Worm (Caenorhabditis elegans) whole organism, mixed stage, embryonic: ENCODE data around the gene aptf-4.

Experiments
- M03D4.4 ChIP-seq: sonication (generic microtip); optimal IDR thresholded peaks from 2 replicates; lab custom pipeline; 2017; ENCODE audit warnings: mild to moderate bottlenecking, missing genetic modification characterization, missing compliant biosample characterization
- elt-3 ChIP-seq: fragments of 150-350 bp; optimal IDR thresholded peaks from 2 replicates; lab custom pipeline; 2014; ENCODE audit warnings: missing biosample characterization, missing genetic modification characterization
- nhr-12 ChIP-seq: fragments of 150-350 bp; optimal IDR thresholded peaks from 2 replicates; lab custom pipeline; 2014; ENCODE audit warnings: missing biosample characterization, missing genetic modification characterization
- pha-4 ChIP-seq: fragments of 150-350 bp; optimal IDR thresholded peaks from 2 replicates; lab custom pipeline; 2018; ENCODE audit warnings: missing biosample characterization, missing genetic modification reagents, missing genetic modification characterization
- tbx-8 ChIP-seq: fragments of 200-800 bp; sonication (Bioruptor generic); optimal IDR thresholded peaks from 2 replicates; lab custom pipeline; 2018; ENCODE audit warnings: mild to moderate bottlenecking, missing genetic modification characterization, moderate library complexity, missing compliant biosample characterization
- unc-120 ChIP-seq: sonication (generic microtip); optimal IDR thresholded peaks from 2 replicates; lab custom pipeline; 2017; ENCODE audit warnings: missing genetic modification characterization, missing compliant biosample characterization; ENCODE audit not compliant: poor library complexity, severe bottlenecking
- unc-39 ChIP-seq: fragments of 150-350 bp; optimal IDR thresholded peaks from 2 replicates; lab custom pipeline; 2014; ENCODE audit warnings: missing biosample characterization, missing genetic modification characterization

DNA sequence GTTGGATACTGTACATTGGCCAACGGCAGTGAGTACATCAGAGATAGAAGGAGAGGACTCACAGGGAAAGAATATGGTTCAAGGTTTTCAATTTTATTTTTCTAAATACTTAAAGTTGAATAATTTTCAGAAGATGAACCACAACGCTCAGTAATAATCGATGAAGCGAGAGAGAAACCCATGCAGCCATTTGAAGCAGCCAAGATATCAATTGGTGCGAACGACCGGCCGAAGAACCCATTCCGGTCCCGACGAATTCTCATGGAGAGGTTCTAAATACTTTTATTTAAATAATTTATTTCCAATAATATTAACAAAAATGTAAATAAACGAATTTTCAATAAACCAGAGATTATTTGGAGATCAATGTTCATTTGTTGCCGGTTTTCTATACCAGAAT, 9.4 kb downstream of the aptf-4 start, which contains the start of gene pigg-1:
- TF ChIP-seq tbx-8 (GFP tag; lab: Kevin White, UChicago): no peak
- TF ChIP-seq unc-39: no peak
- TF ChIP-seq pha-4 (tag; lab: Kevin White, UChicago): no peak
- TF ChIP-seq elt-3 (tag; lab: Kevin White, UChicago): no peak
- no peak for TF ChIP-seq M03D4.4
- TF ChIP-seq nhr-12: no peak
- TF ChIP-seq unc-120 (tag; lab: Kevin White, UChicago): no peak
